ENCODE assay signal across 1 worm cellular context in the genomic region with DNA sequence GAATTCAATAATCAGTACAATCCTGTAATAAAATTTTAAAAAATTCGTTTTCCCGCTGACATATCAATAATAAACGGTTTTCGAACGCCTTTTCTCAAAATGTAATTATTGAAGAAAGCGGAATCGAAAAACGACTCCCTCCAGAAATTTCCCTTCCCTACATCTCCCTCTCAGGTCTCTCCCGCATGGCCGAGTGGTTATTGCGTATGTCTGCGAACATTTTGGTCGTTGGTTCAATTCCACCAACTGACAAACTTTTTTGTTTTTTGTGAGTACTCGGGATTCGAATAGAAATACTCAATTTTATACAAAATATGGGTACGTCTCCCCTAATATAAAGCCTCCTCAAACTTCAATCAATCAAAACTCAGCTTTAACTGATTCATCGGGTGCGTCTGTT.
TF ChIP-seq lines count a peak whose summit lies in the region.

No protein-coding gene starts in this region.

TF ChIP-seq in whole organism, L4 larva, 104 proteins besides CTCF, POLR2A, EP300 and RAD21 (continued from another document):
- peak; percentile 88 for TF ChIP-seq hmg-1.1 (GFP tag; IDR thresholded peaks at IDR 0.05; lab: Robert Waterston, UW)
- TF ChIP-seq snpc-1.2 (GFP tag; IDR thresholded peaks at IDR 0.05; lab: Robert Waterston, UW) = peak; percentile 84
- peak; percentile 79 for TF ChIP-seq nhr-42 (GFP tag; IDR thresholded peaks at IDR 0.05; lab: Robert Waterston, UW)
- TF ChIP-seq ceh-44 (GFP tag; IDR thresholded peaks at IDR 0.05; lab: Robert Waterston, UW) = peak; percentile 88
- peak; percentile 73; the same call in 1 of the 2 replicates for TF ChIP-seq ceh-20 (GFP tag; IDR thresholded peaks at IDR 0.05; lab: Robert Waterston, UW)
- peak; percentile 72; the same call in 1 of the 2 replicates for TF ChIP-seq Y75B8A.6 (GFP tag; IDR thresholded peaks at IDR 0.05; lab: Robert Waterston, UW)
- TF ChIP-seq madf-9 (GFP tag; conservative IDR thresholded peaks at IDR 0.05; lab: Robert Waterston, UW) = peak; percentile 90
- TF ChIP-seq D1046.2 (GFP tag; IDR thresholded peaks at IDR 0.05; lab: Robert Waterston, UW) = peak; percentile 92
- peak; percentile 79 for TF ChIP-seq lin-29 (GFP tag; IDR thresholded peaks at IDR 0.05; lab: Robert Waterston, UW)
- TF ChIP-seq F44E2.7 (GFP tag; IDR thresholded peaks at IDR 0.05; lab: Robert Waterston, UW) = peak; percentile 98
- TF ChIP-seq F26F4.8 (GFP tag; conservative IDR thresholded peaks at IDR 0.05; lab: Robert Waterston, UW) = peak; percentile 97
- TF ChIP-seq saeg-2 (GFP tag; IDR thresholded peaks at IDR 0.05; lab: Robert Waterston, UW) = peak; percentile 85
- peak; percentile 33; the same call in 1 of the 2 replicates for TF ChIP-seq zfp-3 (GFP tag; conservative IDR thresholded peaks at IDR 0.05; lab: Robert Waterston, UW)
- peak; percentile 97 for TF ChIP-seq egl-43 (GFP tag; IDR thresholded peaks at IDR 0.05; lab: Robert Waterston, UW)
- TF ChIP-seq dmd-6 (GFP tag; IDR thresholded peaks at IDR 0.05; lab: Robert Waterston, UW) = peak; percentile 65
- TF ChIP-seq daf-8 (GFP tag; IDR thresholded peaks at IDR 0.05; lab: Robert Waterston, UW) = peak; percentile 21; the same call in 1 of the 2 replicates
- peak; percentile 88; the same call in 1 of the 2 replicates for TF ChIP-seq zip-11 (GFP tag; IDR thresholded peaks at IDR 0.05; lab: Robert Waterston, UW)
- peak; percentile 95 for TF ChIP-seq Y105C5A.15 (GFP tag; IDR thresholded peaks at IDR 0.05; lab: Robert Waterston, UW)
- TF ChIP-seq Y48G9A.11 (GFP tag; IDR thresholded peaks at IDR 0.05; lab: Robert Waterston, UW) = peak; percentile 84
- peak; percentile 99 for TF ChIP-seq lim-7 (GFP tag; IDR thresholded peaks at IDR 0.05; lab: Robert Waterston, UW)
- TF ChIP-seq mxl-2 (GFP tag; conservative IDR thresholded peaks at IDR 0.05; lab: Robert Waterston, UW) = peak; percentile 81
- peak; percentile 89 for TF ChIP-seq lin-1 (GFP tag; IDR thresholded peaks at IDR 0.05; lab: Robert Waterston, UW)
